Fruit fly (Drosophila melanogaster): ENCODE data around the gene Msp300.

Gene Msp300

DNA sequence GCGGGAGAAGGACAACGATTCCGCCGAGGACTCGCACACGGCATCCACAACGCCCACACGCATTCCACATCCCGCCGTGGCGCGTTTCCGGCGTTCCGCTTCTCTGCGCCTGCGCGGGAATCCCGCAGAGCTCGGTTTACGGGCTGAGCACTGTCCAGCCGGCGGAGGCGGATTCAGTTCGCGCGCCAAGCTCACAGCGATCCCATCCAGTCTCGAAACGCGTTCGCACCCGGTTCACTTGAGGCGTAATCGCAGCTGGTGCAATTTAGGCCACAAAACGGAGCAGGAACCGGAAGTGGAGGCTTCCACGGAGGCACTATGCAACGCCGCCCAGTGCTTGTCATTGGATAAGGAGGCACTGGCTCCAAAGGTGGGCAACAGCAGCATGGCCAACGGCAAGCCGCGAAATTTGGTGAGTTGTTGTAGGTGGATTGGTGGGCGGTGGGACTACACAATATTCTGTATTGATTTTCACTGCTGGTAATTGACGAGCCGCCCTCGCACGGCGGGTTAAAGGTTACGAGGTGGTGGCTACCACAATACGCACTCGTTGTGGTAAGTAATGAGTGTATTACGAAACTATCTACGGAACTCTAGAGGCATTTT, 37.8 kb upstream of the Msp300 start (continued):
- TF ChIP-seq knrl (GFP tag; IDR thresholded peaks at IDR 0.05; ENCODE audit: partially characterized antibody) (no peak), NFAT (GFP tag; IDR thresholded peaks at IDR 0.05) (peak; percentile 30; the same call in 1 of the 2 replicates)

DNA sequence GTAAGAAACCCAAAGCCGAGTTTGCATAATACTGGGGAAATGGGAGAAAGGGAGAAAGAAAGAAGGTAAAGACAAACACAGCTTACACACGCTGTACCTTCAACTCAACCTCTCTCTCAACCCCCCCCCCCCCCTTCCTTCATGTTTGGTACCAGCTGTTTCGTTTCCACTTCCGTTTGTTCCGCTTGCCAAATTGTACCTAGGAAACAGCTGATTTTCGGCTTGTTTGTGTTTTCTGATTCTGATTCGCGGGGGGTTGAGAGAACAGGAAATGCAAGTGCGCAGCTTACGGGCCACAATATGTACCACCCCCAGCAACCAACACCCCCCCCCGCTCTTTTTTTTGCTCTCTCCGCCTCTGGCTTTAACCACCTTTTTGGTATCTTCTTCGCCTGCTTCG, 36.7 kb upstream of the Msp300 start:
- no peak for TF ChIP-seq Lhr (GFP tag; optimal IDR thresholded peaks at IDR 0.05)
- TF ChIP-seq kni (GFP tag; optimal IDR thresholded peaks at IDR 0.05) = peak; percentile 37
- TF ChIP-seq CG32532 (GFP tag; IDR thresholded peaks at IDR 0.05) = peak; percentile 28; the same call in 1 of the 2 replicates
- TF ChIP-seq crol (GFP tag; IDR thresholded peaks at IDR 0.05) = peak; percentile 88
- TF ChIP-seq CG8290 (GFP tag; optimal IDR thresholded peaks at IDR 0.05) = no peak
- TF ChIP-seq CG8290 (tag; optimal IDR thresholded peaks at IDR 0.05) = peak in 1 of 2 experiments; percentile 46
- TF ChIP-seq pzg (GFP tag; optimal IDR thresholded peaks at IDR 0.05) = peak; percentile 14
- peak; percentile 36 for TF ChIP-seq CG15514 (GFP tag; optimal IDR thresholded peaks at IDR 0.05)
- TF ChIP-seq ind (GFP tag; optimal IDR thresholded peaks at IDR 0.05) = no peak
- no peak for TF ChIP-seq Nf-YB (GFP tag; optimal IDR thresholded peaks at IDR 0.05)
- TF ChIP-seq lab (GFP tag; optimal IDR thresholded peaks at IDR 0.05) = peak; percentile 56
- 0 out of 2 replicates have a peak, but pooled peaks have one; percentile 12 for TF ChIP-seq ranshi (GFP tag; IDR thresholded peaks at IDR 0.05)
- no peak for TF ChIP-seq tna (GFP tag; IDR thresholded peaks at IDR 0.05; ENCODE audit: partially characterized antibody)
- no peak for TF ChIP-seq Mrtf (GFP tag; IDR thresholded peaks at IDR 0.05)
- TF ChIP-seq salm (tag; optimal IDR thresholded peaks at IDR 0.05) = no peak
- 0 out of 3 replicates have a peak, but pooled peaks have one; percentile 44 for TF ChIP-seq CG34422 (GFP tag; IDR thresholded peaks at IDR 0.05)
- no peak for TF ChIP-seq CG10366 (GFP tag; IDR thresholded peaks at IDR 0.05)
- TF ChIP-seq CG12071 (GFP tag; optimal IDR thresholded peaks at IDR 0.05) = peak; percentile 39
- no peak for TF ChIP-seq Usf (GFP tag; optimal IDR thresholded peaks at IDR 0.05)
- peak; percentile 55 for TF ChIP-seq sqz (GFP tag; optimal IDR thresholded peaks at IDR 0.05)
- peak; percentile 34 for TF ChIP-seq CG13894 (tag; optimal IDR thresholded peaks at IDR 0.05)
- no peak for TF ChIP-seq toy (GFP tag; IDR thresholded peaks at IDR 0.05)
- no peak for TF ChIP-seq CG9817 (tag; optimal IDR thresholded peaks at IDR 0.05)
- TF ChIP-seq Hey (tag; optimal IDR thresholded peaks at IDR 0.05) = no peak
- TF ChIP-seq hbn (GFP tag; IDR thresholded peaks at IDR 0.05; ENCODE audit: partially characterized antibody) = peak; percentile 33; the same call in 1 of the 2 replicates
- TF ChIP-seq CG4617 (GFP tag; optimal IDR thresholded peaks at IDR 0.05; ENCODE audit: borderline replicate concordance) = no peak
- peak; percentile 26 for TF ChIP-seq wek (GFP tag; optimal IDR thresholded peaks at IDR 0.05)
- TF ChIP-seq CG11560 (tag; IDR thresholded peaks at IDR 0.05) = no peak
- TF ChIP-seq Fer1 (GFP tag; optimal IDR thresholded peaks at IDR 0.05) = peak; percentile 52
- TF ChIP-seq CG34376 (GFP tag; optimal IDR thresholded peaks at IDR 0.05) = peak; percentile 50
- TF ChIP-seq CG13287 (GFP tag; IDR thresholded peaks at IDR 0.05; ENCODE audit: partially characterized antibody) = no peak
- no peak for TF ChIP-seq sc (optimal IDR thresholded peaks at IDR 0.05)
- TF ChIP-seq sc (GFP tag; optimal IDR thresholded peaks at IDR 0.05) = no peak
- no peak for TF ChIP-seq exex (tag; optimal IDR thresholded peaks at IDR 0.05)
- no peak for TF ChIP-seq PHDP (tag; optimal IDR thresholded peaks at IDR 0.05)
- TF ChIP-seq CG16815 (GFP tag; optimal IDR thresholded peaks at IDR 0.05) = no peak
- peak; percentile 58 for TF ChIP-seq pros (GFP tag; optimal IDR thresholded peaks at IDR 0.05)
- no peak for TF ChIP-seq CG17359 (tag; optimal IDR thresholded peaks at IDR 0.05)
- peak; percentile 12 for TF ChIP-seq odd (GFP tag; optimal IDR thresholded peaks at IDR 0.05)
- TF ChIP-seq zen2 (GFP tag; IDR thresholded peaks at IDR 0.05; ENCODE audit: partially characterized antibody) = no peak
- no peak for TF ChIP-seq maf-S (GFP tag; optimal IDR thresholded peaks at IDR 0.05)
- no peak for TF ChIP-seq jigr1 (GFP tag; IDR thresholded peaks at IDR 0.05)
- TF ChIP-seq crp (GFP tag; optimal IDR thresholded peaks at IDR 0.05) = peak in 1 of 2 experiments; percentile 78
- no peak for TF ChIP-seq fd96Cb (tag; optimal IDR thresholded peaks at IDR 0.05)
- no peak for TF ChIP-seq Asciz (GFP tag; optimal IDR thresholded peaks at IDR 0.05)

All from whole organism, embryonic.